Worm (Caenorhabditis elegans) whole organism, L3 larva: ENCODE results near the gene W09G10.9.

Source experiments
- ceh-9 ChIP-seq: sonication (generic microtip); optimal IDR thresholded peaks from 2 replicates; lab custom pipeline; 2018; ENCODE audit warnings: missing biosample characterization, missing genetic modification characterization
- elt-3 ChIP-seq, 3 experiments: fragments of 150-350 bp in 1 of 3; sonication (generic microtip) in 2 of 3; optimal IDR thresholded peaks; 2 replicates in 2 of 3; 4 replicates in 1 of 3; lab custom pipeline; 2014 to 2017; ENCODE audit warnings: missing biosample characterization in 3 of 3, missing genetic modification characterization in 3 of 3
- nhr-11 ChIP-seq: fragments of 150-350 bp; optimal IDR thresholded peaks from 2 replicates; lab custom pipeline; 2014; ENCODE audit warnings: missing biosample characterization, missing genetic modification characterization

- no peak for TF ChIP-seq nhr-11 (tag; lab: Kevin White, UChicago)
- no peak for TF ChIP-seq ceh-9 (tag; lab: Kevin White, UChicago)
- no peak for TF ChIP-seq elt-3 (tag; optimal IDR thresholded peaks at IDR 0.05; lab: Kevin White, UChicago)
These were observed 35.0 kb downstream of the W09G10.9 start for ce11 chrII:3556584-3556983.
